Fruit fly (Drosophila melanogaster): ENCODE measurements around the gene CG14111.

DNA sequence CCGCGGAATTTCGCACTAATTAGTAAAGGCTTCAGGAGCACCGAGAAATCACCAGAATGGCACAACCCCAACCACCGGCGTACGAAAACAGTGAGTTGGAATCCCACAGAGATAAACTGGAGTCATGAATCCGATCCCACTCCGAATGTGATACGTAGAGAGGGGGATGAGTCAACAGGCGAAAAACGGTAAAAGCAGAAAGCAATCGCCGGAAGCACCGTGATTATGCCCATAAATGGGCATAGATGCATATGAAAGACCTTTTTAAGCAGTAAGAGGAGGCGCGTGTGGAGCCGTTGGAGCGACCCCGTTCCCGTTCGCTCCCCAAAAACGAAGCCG, 35.1 kb downstream of the CG14111 start:
- no peak for TF ChIP-seq ttk (optimal IDR thresholded peaks at IDR 0.05)
- TF ChIP-seq psq (optimal IDR thresholded peaks at IDR 0.05) = no peak
- TF ChIP-seq h (optimal IDR thresholded peaks at IDR 0.05) = no peak

Measured in Kc167 (cell line).